Worm (Caenorhabditis elegans): ENCODE measurements around the gene F29B9.7.

The F29B9.7 gene

DNA sequence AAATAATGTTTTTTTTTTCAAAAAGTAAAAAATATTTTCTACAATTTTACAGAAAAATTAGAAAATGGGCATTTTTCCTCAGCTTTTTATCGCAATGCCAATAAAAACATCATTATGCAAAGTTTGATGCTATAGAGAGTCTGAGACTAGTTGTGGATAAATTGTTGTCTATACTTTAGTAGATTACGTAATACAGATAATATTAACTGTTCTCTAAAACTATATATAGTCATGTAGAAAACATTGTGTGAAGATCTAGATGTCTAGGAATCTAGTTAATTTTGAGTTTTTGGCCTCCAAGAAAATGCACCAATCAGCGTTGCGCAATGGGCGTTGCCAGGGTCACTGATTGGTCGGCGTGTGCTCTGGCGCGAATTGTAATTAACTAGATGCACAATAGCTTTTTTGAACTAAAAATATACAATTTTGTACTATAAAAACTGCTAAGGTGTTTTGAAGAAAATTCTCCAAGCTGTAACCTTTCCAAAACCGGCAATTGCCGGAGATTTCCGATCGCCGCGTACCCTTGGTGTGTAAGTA is 36.8 kb downstream of the F29B9.7 start:
- no peak for TF ChIP-seq unc-62 (GFP tag; optimal IDR thresholded peaks at IDR 0.05)

DNA sequence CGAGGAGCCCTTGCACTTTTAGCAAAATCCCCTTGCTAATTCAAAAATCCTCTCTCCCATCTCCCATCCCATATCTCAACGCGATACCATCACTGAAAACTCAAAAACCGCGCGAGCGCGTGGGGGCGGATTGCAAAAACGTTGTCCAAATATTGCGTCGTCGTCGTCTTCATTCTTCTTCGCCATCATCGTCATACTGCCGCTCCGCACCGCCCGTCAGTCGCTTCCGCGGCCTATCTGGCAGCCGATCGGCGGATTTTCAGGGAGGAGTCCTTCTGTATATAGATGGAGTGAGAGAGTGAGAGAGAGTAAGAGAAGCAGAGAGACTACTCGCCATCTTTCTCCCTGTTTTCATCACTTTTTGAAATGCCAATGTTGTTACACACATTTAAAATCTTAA is 37.3 kb downstream of the F29B9.7 start:
- TF ChIP-seq unc-62 (GFP tag; optimal IDR thresholded peaks at IDR 0.05): no peak

DNA sequence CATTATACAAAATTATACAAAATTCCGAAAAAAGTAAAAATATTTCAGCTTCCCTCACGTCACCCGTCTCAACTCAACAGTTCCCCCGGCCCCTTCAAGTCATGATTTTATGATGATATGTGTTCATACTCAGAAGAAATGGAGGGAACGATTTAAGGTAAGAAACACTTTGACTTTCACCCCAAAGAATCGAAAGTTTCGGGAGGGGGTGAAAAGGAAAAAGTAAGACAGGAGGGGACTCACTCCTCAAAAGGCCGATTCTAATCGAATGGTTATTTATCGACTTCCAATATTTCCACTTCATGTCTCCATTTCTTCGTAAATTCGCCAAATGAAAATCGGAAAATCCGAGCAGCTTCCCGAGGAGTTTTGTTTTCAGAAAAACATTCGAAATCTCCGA is 38.7 kb downstream of the F29B9.7 start, which contains the start of gene bus-4:
bus-4 (plus strand) TSS at position 49 of the 400 bp plus-strand sequence.
- TF ChIP-seq unc-62 (GFP tag; optimal IDR thresholded peaks at IDR 0.05): no peak

DNA sequence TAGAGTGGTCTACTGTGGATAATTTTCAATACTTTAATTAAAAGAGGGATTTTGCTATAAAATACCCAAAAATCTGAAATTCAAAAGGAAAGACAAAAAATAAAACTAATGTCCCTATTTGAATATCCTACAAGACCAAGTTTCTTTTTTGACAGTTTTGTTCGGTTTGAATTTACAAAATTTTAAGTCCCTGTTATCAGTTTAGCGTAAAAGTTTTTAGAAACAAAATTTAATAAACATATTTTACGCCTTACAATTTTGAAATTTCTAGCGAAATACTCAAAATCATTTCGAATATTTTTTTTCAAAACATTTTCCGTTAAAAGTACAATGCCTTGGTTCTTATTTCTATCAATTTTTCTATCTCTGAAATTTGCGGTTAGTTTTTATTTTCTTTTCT is 42.9 kb downstream of the F29B9.7 start, which contains the start of gene spe-51:
spe-51 (plus strand) TSS at position 301 of the 400 bp plus-strand sequence.
- TF ChIP-seq unc-62 (GFP tag; optimal IDR thresholded peaks at IDR 0.05): no peak

Measured in whole organism, dauer.